Fruit fly (Drosophila melanogaster): ENCODE measurements around the gene BicD.

Gene BicD

DNA sequence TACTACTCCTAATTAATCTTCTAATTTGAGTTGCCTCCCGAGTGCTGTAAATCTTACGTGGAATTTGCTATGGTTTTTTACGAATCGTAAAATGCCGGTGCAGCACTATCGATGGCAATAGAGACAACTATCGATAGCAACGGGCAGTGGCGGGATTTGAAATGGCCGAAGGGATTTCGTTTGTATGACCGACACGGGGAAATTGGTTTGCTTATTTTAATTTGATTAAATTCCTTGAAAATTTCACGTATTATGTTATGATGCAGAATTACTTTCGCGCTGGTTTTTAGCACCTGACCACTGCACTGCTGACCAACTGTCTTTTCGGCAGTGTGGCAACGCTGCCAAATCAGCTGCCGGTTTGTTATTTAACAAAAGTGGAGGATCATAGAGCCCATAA is 11.2 kb upstream of the BicD start, which contains the start of the genes GCS2beta and CG5131 (continued):
- TF ChIP-seq Bteb2 (GFP tag; optimal IDR thresholded peaks at IDR 0.05) (peak; percentile 95), CG10565 (GFP tag; optimal IDR thresholded peaks at IDR 0.05) (peak; percentile 61), gt (GFP tag; IDR thresholded peaks at IDR 0.05) (peak; percentile 75), da (GFP tag; optimal IDR thresholded peaks at IDR 0.05) (peak; percentile 88), ab (GFP tag; optimal IDR thresholded peaks at IDR 0.05) (peak; percentile 94), CG16863 (GFP tag; optimal IDR thresholded peaks at IDR 0.05) (peak; percentile 95), CG18476 (GFP tag; optimal IDR thresholded peaks at IDR 0.05) (peak; percentile 89), fru (optimal IDR thresholded peaks at IDR 0.05) (no peak), yki (optimal IDR thresholded peaks at IDR 0.05) (no peak), CG31441 (GFP tag; IDR thresholded peaks at IDR 0.05) (peak; percentile 81), gsb (GFP tag; IDR thresholded peaks at IDR 0.05) (peak; percentile 89), Ets65A (GFP tag) (peak; percentile 100), wdn (GFP tag; IDR thresholded peaks at IDR 0.05) (peak; percentile 90), kah (GFP tag; optimal IDR thresholded peaks at IDR 0.05) (peak; percentile 54), croc (GFP tag; conservative IDR thresholded peaks at IDR 0.05) (peak; percentile 82), Atf6 (GFP tag; IDR thresholded peaks at IDR 0.05) (peak; percentile 93), bab2 (GFP tag; optimal IDR thresholded peaks at IDR 0.05) (peak; percentile 96), lilli (GFP tag; optimal IDR thresholded peaks at IDR 0.05) (peak; percentile 98), Optix (GFP tag; IDR thresholded peaks at IDR 0.05) (peak; percentile 94), Neu2 (GFP tag; optimal IDR thresholded peaks at IDR 0.05; ENCODE audit: borderline replicate concordance) (peak; percentile 78), CG1792 (GFP tag; optimal IDR thresholded peaks at IDR 0.05) (peak; percentile 93), nerfin-2 (GFP tag; IDR thresholded peaks at IDR 0.05; ENCODE audit: partially characterized antibody) (peak; percentile 62; the same call in 1 of the 2 replicates), ken (GFP tag; IDR thresholded peaks at IDR 0.05) (peak; percentile 94), sens (GFP tag) (peak; percentile 99), CG6813 (GFP tag; optimal IDR thresholded peaks at IDR 0.05) (peak; percentile 78), Nf-YB (GFP tag; optimal IDR thresholded peaks at IDR 0.05) (peak; percentile 61), jumu (GFP tag; optimal IDR thresholded peaks at IDR 0.05) (peak; percentile 98), slou (GFP tag; optimal IDR thresholded peaks at IDR 0.05) (peak; percentile 96), TFAM (GFP tag; optimal IDR thresholded peaks at IDR 0.05) (peak; percentile 51), Pdp1 (GFP tag; optimal IDR thresholded peaks at IDR 0.05) (peak; percentile 97 to 98), ham (GFP tag; IDR thresholded peaks at IDR 0.05) (peak; percentile 87), PHDP (tag; optimal IDR thresholded peaks at IDR 0.05) (peak; percentile 92), esg (GFP tag; conservative IDR thresholded peaks at IDR 0.05) (peak; percentile 94), fd96Cb (tag; optimal IDR thresholded peaks at IDR 0.05) (peak; percentile 86), BEAF-32 (GFP tag; optimal IDR thresholded peaks at IDR 0.05) (peak; percentile 95), tna (GFP tag; IDR thresholded peaks at IDR 0.05; ENCODE audit: partially characterized antibody) (peak; percentile 83), dati (GFP tag; IDR thresholded peaks at IDR 0.05) (peak; percentile 62), C15 (GFP tag; IDR thresholded peaks at IDR 0.05) (peak; percentile 84), CG8944 (GFP tag; optimal IDR thresholded peaks at IDR 0.05) (peak; percentile 97), Hey (tag; optimal IDR thresholded peaks at IDR 0.05) (peak; percentile 60), sna (GFP tag; IDR thresholded peaks at IDR 0.05; ENCODE audit: partially characterized antibody) (peak; percentile 92), org-1 (GFP tag; optimal IDR thresholded peaks at IDR 0.05) (peak; percentile 78), ranshi (GFP tag; IDR thresholded peaks at IDR 0.05) (peak; percentile 94), hbn (GFP tag; IDR thresholded peaks at IDR 0.05; ENCODE audit: partially characterized antibody) (peak; percentile 91), CG9727 (GFP tag; optimal IDR thresholded peaks at IDR 0.05) (peak; percentile 91), CG12391 (tag; optimal IDR thresholded peaks at IDR 0.05) (peak; percentile 91), CG32767 (GFP tag; IDR thresholded peaks at IDR 0.05) (peak; percentile 85), CTCF (GFP tag; optimal IDR thresholded peaks at IDR 0.05) (peak; percentile 50), H2.0 (GFP tag; IDR thresholded peaks at IDR 0.05) (peak; percentile 93), Max (GFP tag; optimal IDR thresholded peaks at IDR 0.05) (peak; percentile 95), Chrac-16 (GFP tag; optimal IDR thresholded peaks at IDR 0.05) (peak; percentile 96), disco-r (GFP tag; optimal IDR thresholded peaks at IDR 0.05) (peak; percentile 88), CG7963 (GFP tag; IDR thresholded peaks at IDR 0.05; ENCODE audit: partially characterized antibody) (peak; percentile 55; the same call in 2 of the 3 replicates)

Measured in whole organism, embryonic.